Worm (Caenorhabditis elegans): ENCODE results near the gene mec-14.

The mec-14 gene

ce11 chrIII:7141285-7141715, 51.5 kb downstream of the mec-14 start (continued):
- TF ChIP-seq nhr-111 (GFP tag; optimal IDR thresholded peaks at IDR 0.05) (peak; percentile 17), lin-15B (tag; optimal IDR thresholded peaks at IDR 0.05) (peak; percentile 28), dve-1 (tag; optimal IDR thresholded peaks at IDR 0.05; ENCODE audit: insufficient read depth) (peak; percentile 97), daf-16 (GFP tag; optimal IDR thresholded peaks at IDR 0.05) (peak; percentile 50 to 53), daf-16 (tag; optimal IDR thresholded peaks at IDR 0.05) (peak; percentile 78), ceh-32 (tag; optimal IDR thresholded peaks at IDR 0.05; ENCODE audit: poor library complexity) (no peak), Y48G9A.11 (GFP tag; IDR thresholded peaks at IDR 0.05) (peak; percentile 84), dmd-6 (GFP tag; IDR thresholded peaks at IDR 0.05) (peak; percentile 70), daf-12 (tag; optimal IDR thresholded peaks at IDR 0.05) (no peak), zip-11 (GFP tag; IDR thresholded peaks at IDR 0.05) (no peak), pqm-1 (tag; optimal IDR thresholded peaks at IDR 0.05) (peak; percentile 53), nhr-6 (tag; optimal IDR thresholded peaks at IDR 0.05) (no peak), unc-62 (GFP tag; optimal IDR thresholded peaks at IDR 0.05 in 1 of 2) (peak in 1 of 2 experiments; percentile 59), unc-62 (tag; optimal IDR thresholded peaks at IDR 0.05) (no peak), ceh-20 (GFP tag; IDR thresholded peaks at IDR 0.05) (no peak), ces-1 (GFP tag; optimal IDR thresholded peaks at IDR 0.05) (no peak), lin-38 (GFP tag; IDR thresholded peaks at IDR 0.05) (peak; percentile 68), ZK546.5 (tag; optimal IDR thresholded peaks at IDR 0.05) (peak in 1 of 2 experiments; percentile 25), tag-97 (GFP tag; IDR thresholded peaks at IDR 0.05) (no peak), spr-1 (tag; optimal IDR thresholded peaks at IDR 0.05) (peak; percentile 67), mes-2 (tag; optimal IDR thresholded peaks at IDR 0.05; ENCODE audit: poor library complexity, severe bottlenecking) (peak; percentile 87), lin-29 (GFP tag; IDR thresholded peaks at IDR 0.05) (no peak), skn-1 (tag; optimal IDR thresholded peaks at IDR 0.05) (no peak), attf-4 (tag; optimal IDR thresholded peaks at IDR 0.05) (no peak), egl-43 (GFP tag; IDR thresholded peaks at IDR 0.05) (peak; percentile 54), egl-27 (tag; optimal IDR thresholded peaks at IDR 0.05) (peak; percentile 22), R02D3.7 (tag; optimal IDR thresholded peaks at IDR 0.05) (no peak), Y75B8A.6 (GFP tag; IDR thresholded peaks at IDR 0.05) (peak; percentile 69; the same call in 1 of the 2 replicates), sdz-12 (GFP tag; optimal IDR thresholded peaks at IDR 0.05) (no peak), nhr-237 (tag; optimal IDR thresholded peaks at IDR 0.05) (no peak), mep-1 (tag; optimal IDR thresholded peaks at IDR 0.05) (peak; percentile 83), mdl-1 (tag; optimal IDR thresholded peaks at IDR 0.05) (peak; percentile 74 to 78), zfp-3 (GFP tag; conservative IDR thresholded peaks at IDR 0.05) (peak; percentile 59; the same call in 1 of the 2 replicates), nhr-41 (GFP tag; IDR thresholded peaks at IDR 0.05) (no peak), snpc-1.2 (GFP tag; IDR thresholded peaks at IDR 0.05) (peak; percentile 69), jun-1 (tag; optimal IDR thresholded peaks at IDR 0.05) (no peak), nhr-102 (tag; optimal IDR thresholded peaks at IDR 0.05) (peak; percentile 81), F37D6.2 (tag; optimal IDR thresholded peaks at IDR 0.05) (no peak), nhr-11 (tag; optimal IDR thresholded peaks at IDR 0.05) (no peak), mdt-29 (GFP tag; IDR thresholded peaks at IDR 0.05) (peak; percentile 84; the same call in 1 of the 2 replicates), nhr-28 (tag; optimal IDR thresholded peaks at IDR 0.05) (peak; percentile 57), lir-3 (tag; optimal IDR thresholded peaks at IDR 0.05) (no peak), rbr-2 (tag; optimal IDR thresholded peaks at IDR 0.05) (peak; percentile 39), tra-1 (GFP tag; IDR thresholded peaks at IDR 0.05) (no peak), zfp-2 (tag; optimal IDR thresholded peaks at IDR 0.05) (no peak), hlh-11 (tag; optimal IDR thresholded peaks at IDR 0.05) (peak; percentile 73), gei-8 (GFP tag; optimal IDR thresholded peaks at IDR 0.05) (no peak), nhr-25 (tag; optimal IDR thresholded peaks at IDR 0.05; ENCODE audit: borderline replicate concordance, insufficient read depth) (no peak), saeg-2 (GFP tag; IDR thresholded peaks at IDR 0.05) (no peak), zip-2 (tag; optimal IDR thresholded peaks at IDR 0.05) (peak; percentile 42), mxl-3 (GFP tag; optimal IDR thresholded peaks at IDR 0.05) (peak; percentile 68), spr-3 (GFP tag; optimal IDR thresholded peaks at IDR 0.05) (peak; percentile 52)

Measured in whole organism, L4 larva.